Fruit fly (Drosophila melanogaster) whole organism, adult: ENCODE data around the gene kipf.

Experiments
- CG11617 ChIP-seq: fragments of 200-800 bp; sonication (Bioruptor generic); optimal IDR thresholded peaks from 2 replicates; lab custom pipeline; 2017; ENCODE audit warnings: mild to moderate bottlenecking, missing biosample characterization, missing genetic modification reagents, missing genetic modification characterization
- CG12768 ChIP-seq: fragments of 200-800 bp; sonication (Bioruptor generic); optimal IDR thresholded peaks from 2 replicates; lab custom pipeline; 2017; ENCODE audit warnings: missing biosample characterization, missing genetic modification characterization, mild to moderate bottlenecking, moderate library complexity, missing genetic modification reagents
- CG14711 ChIP-seq: fragments of 200-800 bp; sonication (Bioruptor generic); optimal IDR thresholded peaks from 2 replicates; lab custom pipeline; 2018; ENCODE audit warnings: missing biosample characterization, mild to moderate bottlenecking, missing genetic modification characterization, moderate library complexity
- CG7101 ChIP-seq: fragments of 200-800 bp; sonication (Bioruptor generic); optimal IDR thresholded peaks from 2 replicates; lab custom pipeline; 2018; ENCODE audit warnings: missing biosample characterization, mild to moderate bottlenecking, missing genetic modification characterization, moderate library complexity
- Clk ChIP-seq: fragments of 200-800 bp; sonication (Bioruptor generic); optimal IDR thresholded peaks from 2 replicates; lab custom pipeline; 2017; ENCODE audit warnings: missing biosample characterization, missing genetic modification characterization
- Hr96 ChIP-seq: fragments of 200-800 bp; sonication (Bioruptor generic); optimal IDR thresholded peaks from 2 replicates; lab custom pipeline; 2016; ENCODE audit warnings: missing biosample characterization, missing genetic modification characterization
- Mnt ChIP-seq: fragments of 200-800 bp; sonication (Bioruptor generic); optimal IDR thresholded peaks from 2 replicates; lab custom pipeline; 2016; ENCODE audit warnings: missing biosample characterization, mild to moderate bottlenecking, missing genetic modification characterization
- bab1 ChIP-seq: fragments of 200-800 bp; sonication (Bioruptor generic); optimal IDR thresholded peaks from 3 replicates; lab custom pipeline; 2019; ENCODE audit warnings: missing biosample characterization, mild to moderate bottlenecking, missing genetic modification characterization, moderate library complexity
- cnc ChIP-seq, 2 experiments: fragments of >200 bp; optimal IDR thresholded peaks; 2 replicates each; lab custom pipeline; 2017
- kay ChIP-seq: fragments of 200-800 bp; sonication (Bioruptor generic); peaks from one replicate; lab custom pipeline; 2016; ENCODE audit warnings: missing biosample characterization, missing genetic modification characterization, borderline replicate concordance
- pad ChIP-seq: fragments of 200-800 bp; sonication (Bioruptor generic); optimal IDR thresholded peaks from 3 replicates; lab custom pipeline; 2017; ENCODE audit warnings: missing biosample characterization, missing genetic modification characterization, mild to moderate bottlenecking, moderate library complexity, missing genetic modification reagents
- tj ChIP-seq: fragments of 200-800 bp; sonication (Bioruptor generic); optimal IDR thresholded peaks from 3 replicates; lab custom pipeline; 2017; ENCODE audit warnings: missing biosample characterization, mild to moderate bottlenecking, missing genetic modification characterization, moderate library complexity
- toe ChIP-seq: fragments of 200-800 bp; sonication (Bioruptor generic); optimal IDR thresholded peaks from 2 replicates; lab custom pipeline; 2016; ENCODE audit warnings: missing biosample characterization, missing genetic modification characterization

- TF ChIP-seq CG11617 (GFP tag; lab: Kevin White, UChicago), result no peak
- TF ChIP-seq pad (GFP tag; lab: Kevin White, UChicago), result peak; percentile 32
- TF ChIP-seq kay (GFP tag; lab: Kevin White, UChicago), result no peak
- no peak for TF ChIP-seq toe
- TF ChIP-seq Mnt (GFP tag; lab: Kevin White, UChicago), result no peak
- no peak for TF ChIP-seq CG14711
- TF ChIP-seq CG12768 (GFP tag; lab: Kevin White, UChicago), result no peak
- no peak for TF ChIP-seq tj (GFP tag; lab: Kevin White, UChicago)
- TF ChIP-seq CG7101 (tag; lab: Kevin White, UChicago), result no peak
- TF ChIP-seq bab1, result no peak
- no peak for TF ChIP-seq Hr96 (GFP tag; lab: Kevin White, UChicago)
- TF ChIP-seq cnc (optimal IDR thresholded peaks at IDR 0.05; lab: Kevin White, UChicago), result no peak
- TF ChIP-seq Clk (GFP tag; lab: Kevin White, UChicago), result no peak
Observed at dm6 chr3R:7886167-7886858, 27.3 kb upstream of the kipf start, which contains the start of gene CG17816.
